Worm (Caenorhabditis elegans) whole organism, late embryonic: ENCODE data around the gene col-3.
"Not testable (repeated sequence)": the region's sequence is repeated elsewhere in the genome, so short reads cannot be mapped to it uniquely, and the experiment has no call there.

Source experiments
- C08G9.2 ChIP-seq: sonication (generic microtip); optimal IDR thresholded peaks from 2 replicates; lab custom pipeline; 2016; ENCODE audit warnings: mild to moderate bottlenecking, missing genetic modification characterization, moderate library complexity, missing compliant biosample characterization
- ceh-9 ChIP-seq: sonication (generic microtip); optimal IDR thresholded peaks from 2 replicates; lab custom pipeline; 2016; ENCODE audit warnings: mild to moderate bottlenecking, missing genetic modification characterization, inconsistent platforms, missing compliant biosample characterization
- elt-2 ChIP-seq: sonication (generic microtip); optimal IDR thresholded peaks from 2 replicates; lab custom pipeline; 2016; ENCODE audit warnings: missing genetic modification reagents, missing genetic modification characterization, missing compliant biosample characterization
- ets-4 ChIP-seq: sonication (generic microtip); optimal IDR thresholded peaks from 2 replicates; lab custom pipeline; 2016; ENCODE audit warnings: missing genetic modification characterization, missing compliant biosample characterization
- fkh-10 ChIP-seq: fragments of 150-350 bp; optimal IDR thresholded peaks from 2 replicates; lab custom pipeline; 2014; ENCODE audit warnings: missing biosample characterization, missing genetic modification reagents, missing genetic modification characterization
- lin-11 ChIP-seq: fragments of 200-800 bp; sonication (Bioruptor generic); optimal IDR thresholded peaks from 2 replicates; lab custom pipeline; 2018; ENCODE audit warnings: mild to moderate bottlenecking, missing genetic modification characterization, missing compliant biosample characterization
- nfya-1 ChIP-seq: sonication (generic microtip); optimal IDR thresholded peaks from 2 replicates; lab custom pipeline; 2017; ENCODE audit warnings: missing genetic modification characterization, mild to moderate bottlenecking, missing compliant biosample characterization, antibody characterized with exemption, moderate library complexity
- npax-4 ChIP-seq: sonication (generic microtip); optimal IDR thresholded peaks from 2 replicates; lab custom pipeline; 2016; ENCODE audit warnings: missing genetic modification characterization, missing compliant biosample characterization
- pha-2 ChIP-seq: sonication (generic microtip); optimal IDR thresholded peaks from 2 replicates; lab custom pipeline; 2017; ENCODE audit warnings: mild to moderate bottlenecking, missing genetic modification characterization, missing compliant biosample characterization
- pha-4 ChIP-seq: fragments of 150-350 bp; optimal IDR thresholded peaks from 2 replicates; lab custom pipeline; 2018; ENCODE audit warnings: missing biosample characterization, missing genetic modification reagents, missing genetic modification characterization

DNA sequence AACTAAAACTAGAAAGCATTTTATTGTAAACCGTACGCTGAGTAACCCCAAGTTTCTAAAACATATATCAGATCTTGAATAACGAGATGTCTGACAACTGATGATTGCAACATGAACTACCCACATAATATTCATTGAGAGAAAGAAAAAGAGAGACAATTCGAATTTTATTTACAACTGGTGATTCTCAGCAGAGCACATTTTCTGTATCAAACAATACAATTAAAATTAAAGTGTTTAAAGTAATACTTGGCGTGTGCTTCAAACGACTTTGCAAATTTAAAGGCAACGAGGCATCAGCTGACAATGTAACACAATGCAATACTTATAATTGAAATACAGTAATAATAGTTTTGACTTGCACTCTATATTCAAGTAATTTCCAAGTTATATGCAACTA, 36.5 kb upstream of the col-3 start, which contains the start of gene C33D9.10:
- not testable (repeated sequence) for TF ChIP-seq fkh-10; C08G9.2; elt-2 (tag; lab: Kevin White, UChicago); pha-2 (tag; lab: Kevin White, UChicago); npax-4; ceh-9 (tag; lab: Kevin White, UChicago); lin-11 (tag; lab: Kevin White, UChicago); pha-4 (tag; lab: Kevin White, UChicago); nfya-1; ets-4 (tag; lab: Kevin White, UChicago)
